Worm (Caenorhabditis elegans): ENCODE measurements around the gene cest-1.2.
"Not testable (repeated sequence)": the region's sequence is repeated elsewhere in the genome, so short reads cannot be mapped to it uniquely, and the experiment has no call there.

DNA sequence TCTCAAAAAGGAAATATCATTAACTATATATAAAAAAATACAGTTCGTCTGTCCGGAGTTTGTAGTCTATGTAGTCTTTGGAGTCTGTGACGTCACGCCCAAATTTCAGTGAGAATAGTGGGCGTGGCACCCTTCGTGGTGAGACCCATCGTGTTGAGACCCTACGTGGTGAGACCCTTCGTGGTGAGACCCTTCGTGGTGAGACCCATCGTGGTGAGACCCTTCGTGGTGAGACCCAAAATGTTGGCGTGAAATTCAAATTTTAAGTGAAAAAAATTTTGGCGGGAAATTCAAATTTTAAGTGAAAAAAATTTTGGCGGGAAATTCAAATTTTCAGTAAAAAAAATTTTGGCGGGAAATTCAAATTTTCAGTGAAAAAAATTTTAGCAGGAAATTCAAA, 36.5 kb downstream of the cest-1.2 start:
- not testable (repeated sequence) for TF ChIP-seq flt-1 (GFP tag; IDR thresholded peaks at IDR 0.05); ztf-29 (GFP tag; IDR thresholded peaks at IDR 0.05); tab-1 (GFP tag; IDR thresholded peaks at IDR 0.05); ref-1 (GFP tag; conservative IDR thresholded peaks at IDR 0.05); med-1 (GFP tag; optimal IDR thresholded peaks at IDR 0.05; ENCODE audit: insufficient read depth); T22C8.4 (GFP tag; IDR thresholded peaks at IDR 0.05)
- 0 out of 2 replicates have a peak, but pooled peaks have one; percentile 14 for TF ChIP-seq ztf-23 (GFP tag; IDR thresholded peaks at IDR 0.05)
